Fruit fly (Drosophila melanogaster): ENCODE data around the gene Cchl.

DNA sequence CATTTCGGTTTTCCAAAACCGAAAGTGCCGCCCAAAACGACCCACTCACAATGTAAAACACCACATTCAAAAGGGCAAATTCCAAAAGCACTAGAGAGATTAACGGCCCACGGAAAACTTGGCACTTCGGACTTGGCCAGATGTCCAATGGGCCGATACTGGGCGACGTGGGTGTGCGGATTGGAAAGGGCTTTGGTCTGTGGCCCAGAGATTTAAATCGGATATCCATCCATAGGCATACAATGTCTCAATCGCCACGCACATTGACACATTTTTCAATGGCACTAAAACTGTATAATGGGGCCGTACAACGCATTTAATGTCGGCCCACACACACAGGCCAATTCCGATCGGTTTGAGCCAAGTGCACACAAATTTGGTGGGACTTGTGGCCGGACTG is 13.1 kb upstream of the Cchl start:
- no peak for TF ChIP-seq psq (optimal IDR thresholded peaks at IDR 0.05)
- no peak for TF ChIP-seq CG8478 (optimal IDR thresholded peaks at IDR 0.05)
- TF ChIP-seq Dll (optimal IDR thresholded peaks at IDR 0.05), result no peak
- TF ChIP-seq EcR (GFP tag; optimal IDR thresholded peaks at IDR 0.05), result no peak
- TF ChIP-seq pan (optimal IDR thresholded peaks at IDR 0.05), result no peak
- TF ChIP-seq usp (GFP tag; optimal IDR thresholded peaks at IDR 0.05), result no peak

Data from whole organism.